Worm (Caenorhabditis elegans) whole organism, L2 larva: ENCODE results near the gene gck-4.

Experiments
- ceh-82 ChIP-seq: fragments of 150-350 bp; optimal IDR thresholded peaks from 2 replicates; lab custom pipeline; 2014; ENCODE audit warnings: missing biosample characterization, missing genetic modification characterization
- mab-5 ChIP-seq: fragments of 150-350 bp; optimal IDR thresholded peaks from 2 replicates; lab custom pipeline; 2014; ENCODE audit warnings: missing biosample characterization, missing genetic modification characterization
- nhr-11 ChIP-seq: fragments of 150-350 bp; optimal IDR thresholded peaks from 2 replicates; lab custom pipeline; 2014; ENCODE audit warnings: missing biosample characterization, missing genetic modification characterization
- nhr-237 ChIP-seq: fragments of 150-350 bp; optimal IDR thresholded peaks from 2 replicates; lab custom pipeline; 2014; ENCODE audit warnings: missing biosample characterization, missing genetic modification characterization
- snpc-4 ChIP-seq: fragments of 150-350 bp; optimal IDR thresholded peaks from 2 replicates; lab custom pipeline; 2014; ENCODE audit warnings: missing biosample characterization, missing genetic modification characterization
- ztf-11 ChIP-seq: sonication (generic microtip); optimal IDR thresholded peaks from 2 replicates; lab custom pipeline; 2017; ENCODE audit warnings: missing biosample characterization, missing genetic modification characterization

ce11 chrX:13700642-13701233, 23.7 kb downstream of the gck-4 start:
- peak; percentile 94 for TF ChIP-seq snpc-4 (tag; lab: Kevin White, UChicago)
- TF ChIP-seq nhr-11 (tag; lab: Kevin White, UChicago) = peak; percentile 70
- peak; percentile 78 for TF ChIP-seq ztf-11 (tag; lab: Kevin White, UChicago)
- peak; percentile 99 for TF ChIP-seq ceh-82
- TF ChIP-seq nhr-237 (tag; lab: Kevin White, UChicago) = peak; percentile 99
- peak; percentile 99 for TF ChIP-seq mab-5 (tag; lab: Kevin White, UChicago)
